Worm (Caenorhabditis elegans) whole organism, late embryonic: ENCODE measurements around the gene R52.6.
"Not testable (repeated sequence)": the region's sequence is repeated elsewhere in the genome, so short reads cannot be mapped to it uniquely, and the experiment has no call there.

Experiments
- C08G9.2 ChIP-seq: sonication (generic microtip); optimal IDR thresholded peaks from 2 replicates; lab custom pipeline; 2016; ENCODE audit warnings: mild to moderate bottlenecking, missing genetic modification characterization, moderate library complexity, missing compliant biosample characterization
- C38D4.7 ChIP-seq: fragments of 200-800 bp; sonication (Bioruptor generic); optimal IDR thresholded peaks from 2 replicates; lab custom pipeline; 2018; ENCODE audit warnings: mild to moderate bottlenecking, missing genetic modification characterization, moderate library complexity, missing compliant biosample characterization
- K02D7.2 ChIP-seq: sonication (generic microtip); optimal IDR thresholded peaks from 2 replicates; lab custom pipeline; 2017; ENCODE audit warnings: mild to moderate bottlenecking, missing genetic modification characterization, missing compliant biosample characterization
- K09A11.1 ChIP-seq: sonication (generic microtip); optimal IDR thresholded peaks from 2 replicates; lab custom pipeline; 2017; ENCODE audit warnings: antibody characterized with exemption, mild to moderate bottlenecking, missing genetic modification characterization, missing compliant biosample characterization; ENCODE audit not compliant: insufficient read depth
- T23F11.4 ChIP-seq: fragments of 200-800 bp; sonication (Bioruptor generic); optimal IDR thresholded peaks from 2 replicates; lab custom pipeline; 2018; ENCODE audit warnings: mild to moderate bottlenecking, missing genetic modification characterization, missing compliant biosample characterization
- Y22D7AL.16 ChIP-seq: sonication (generic microtip); optimal IDR thresholded peaks from 2 replicates; lab custom pipeline; 2016; ENCODE audit warnings: missing genetic modification characterization, missing compliant biosample characterization
- ahr-1 ChIP-seq: sonication (generic microtip); optimal IDR thresholded peaks from 2 replicates; lab custom pipeline; 2016; ENCODE audit warnings: missing genetic modification characterization, missing compliant biosample characterization
- ama-1 ChIP-seq: fragments of 150-350 bp; optimal IDR thresholded peaks from 2 replicates; lab custom pipeline; 2014
- ceh-30 ChIP-seq: fragments of 150-350 bp; optimal IDR thresholded peaks from 2 replicates; lab custom pipeline; 2014; ENCODE audit warnings: missing biosample characterization, missing genetic modification characterization
- ceh-45 ChIP-seq: fragments of 200-800 bp; sonication (Bioruptor generic); IDR thresholded peaks from 2 replicates; pipeline ENCODE4 v1.3.6; 2022; ENCODE audit warnings: missing genetic modification reagents, missing genetic modification characterization, missing compliant biosample characterization
- che-1 ChIP-seq: sonication (generic microtip); optimal IDR thresholded peaks from 2 replicates; lab custom pipeline; 2016; ENCODE audit warnings: mild to moderate bottlenecking, missing genetic modification characterization, missing compliant biosample characterization
- dve-1 ChIP-seq: sonication (generic microtip); optimal IDR thresholded peaks from 2 replicates; lab custom pipeline; 2017; ENCODE audit warnings: antibody characterized with exemption, mild to moderate bottlenecking, missing genetic modification characterization, missing compliant biosample characterization
- elt-2 ChIP-seq: sonication (generic microtip); optimal IDR thresholded peaks from 2 replicates; lab custom pipeline; 2016; ENCODE audit warnings: missing genetic modification reagents, missing genetic modification characterization, missing compliant biosample characterization
- ets-4 ChIP-seq: sonication (generic microtip); optimal IDR thresholded peaks from 2 replicates; lab custom pipeline; 2016; ENCODE audit warnings: missing genetic modification characterization, missing compliant biosample characterization
- eyg-1 ChIP-seq: sonication (generic microtip); optimal IDR thresholded peaks from 2 replicates; lab custom pipeline; 2016; ENCODE audit warnings: missing genotype, missing genetic modification characterization, missing compliant biosample characterization
- fkh-6 ChIP-seq: sonication (generic microtip); optimal IDR thresholded peaks from 2 replicates; lab custom pipeline; 2016; ENCODE audit warnings: missing genetic modification characterization, missing compliant biosample characterization
- hlh-13 ChIP-seq: fragments of 200-800 bp; sonication (Bioruptor generic); optimal IDR thresholded peaks from 2 replicates; lab custom pipeline; 2018; ENCODE audit warnings: mild to moderate bottlenecking, missing genetic modification characterization, missing compliant biosample characterization
- hlh-30 ChIP-seq: sonication (generic microtip); optimal IDR thresholded peaks from 2 replicates; lab custom pipeline; 2017; ENCODE audit warnings: antibody characterized with exemption, missing genetic modification characterization, missing compliant biosample characterization; ENCODE audit not compliant: insufficient read depth
- hlh-6 ChIP-seq: sonication (generic microtip); optimal IDR thresholded peaks from 2 replicates; lab custom pipeline; 2016; ENCODE audit warnings: missing genotype, missing genetic modification characterization, missing compliant biosample characterization
- lin-11 ChIP-seq: fragments of 200-800 bp; sonication (Bioruptor generic); optimal IDR thresholded peaks from 2 replicates; lab custom pipeline; 2018; ENCODE audit warnings: mild to moderate bottlenecking, missing genetic modification characterization, missing compliant biosample characterization
- madf-2 ChIP-seq: sonication (generic microtip); optimal IDR thresholded peaks from 2 replicates; lab custom pipeline; 2017; ENCODE audit warnings: missing genetic modification characterization, missing compliant biosample characterization
- nhr-11 ChIP-seq: fragments of 150-350 bp; optimal IDR thresholded peaks from 2 replicates; lab custom pipeline; 2014; ENCODE audit warnings: missing biosample characterization, missing genetic modification characterization
- pag-3 ChIP-seq: sonication (generic microtip); optimal IDR thresholded peaks from 2 replicates; lab custom pipeline; 2016; ENCODE audit warnings: missing compliant biosample characterization, missing genetic modification characterization, borderline replicate concordance
- pat-9 ChIP-seq: fragments of 200-800 bp; sonication (Bioruptor generic); optimal IDR thresholded peaks from 2 replicates; lab custom pipeline; 2018; ENCODE audit warnings: mild to moderate bottlenecking, missing genetic modification characterization, moderate library complexity, missing compliant biosample characterization
- pax-1 ChIP-seq: fragments of 150-350 bp; optimal IDR thresholded peaks from 2 replicates; lab custom pipeline; 2014; ENCODE audit warnings: missing biosample characterization, missing genetic modification characterization
- pha-2 ChIP-seq: sonication (generic microtip); optimal IDR thresholded peaks from 2 replicates; lab custom pipeline; 2017; ENCODE audit warnings: mild to moderate bottlenecking, missing genetic modification characterization, missing compliant biosample characterization
- pqm-1 ChIP-seq: sonication (generic microtip); optimal IDR thresholded peaks from 2 replicates; lab custom pipeline; 2016; ENCODE audit warnings: missing genetic modification characterization, missing compliant biosample characterization
- ref-2 ChIP-seq: sonication (generic microtip); optimal IDR thresholded peaks from 2 replicates; lab custom pipeline; 2016; ENCODE audit warnings: missing genetic modification characterization, missing compliant biosample characterization
- rnt-1 ChIP-seq: sonication (generic microtip); optimal IDR thresholded peaks from 2 replicates; lab custom pipeline; 2016; ENCODE audit warnings: missing genetic modification characterization, missing compliant biosample characterization
- sox-2 ChIP-seq: fragments of 200-800 bp; sonication (Bioruptor generic); IDR thresholded peaks from 2 replicates; pipeline ENCODE4 v1.3.6; 2022; ENCODE audit warnings: missing genetic modification reagents, missing genetic modification characterization, missing compliant biosample characterization
- sox-4 ChIP-seq: sonication (generic microtip); optimal IDR thresholded peaks from 2 replicates; lab custom pipeline; 2017; ENCODE audit warnings: mild to moderate bottlenecking, missing genetic modification characterization, inconsistent platforms, missing compliant biosample characterization
- syd-9 ChIP-seq: sonication (generic microtip); optimal IDR thresholded peaks from 2 replicates; lab custom pipeline; 2016; ENCODE audit warnings: mild to moderate bottlenecking, missing genetic modification characterization, moderate library complexity, missing compliant biosample characterization
- tbx-7 ChIP-seq: sonication (generic microtip); optimal IDR thresholded peaks from 2 replicates; lab custom pipeline; 2016; ENCODE audit warnings: missing genotype, missing genetic modification characterization, missing compliant biosample characterization
- ttx-3 ChIP-seq: sonication (generic microtip); optimal IDR thresholded peaks from 2 replicates; lab custom pipeline; 2016; ENCODE audit warnings: missing genetic modification reagents, missing genetic modification characterization, missing compliant biosample characterization
- unc-55 ChIP-seq: sonication (generic microtip); optimal IDR thresholded peaks from 2 replicates; lab custom pipeline; 2017; ENCODE audit warnings: missing biosample characterization, missing genetic modification reagents, missing genetic modification characterization
- ztf-16 ChIP-seq: sonication (generic microtip); optimal IDR thresholded peaks from 2 replicates; lab custom pipeline; 2017; ENCODE audit warnings: missing genetic modification characterization, missing compliant biosample characterization

R52.6 gene

DNA sequence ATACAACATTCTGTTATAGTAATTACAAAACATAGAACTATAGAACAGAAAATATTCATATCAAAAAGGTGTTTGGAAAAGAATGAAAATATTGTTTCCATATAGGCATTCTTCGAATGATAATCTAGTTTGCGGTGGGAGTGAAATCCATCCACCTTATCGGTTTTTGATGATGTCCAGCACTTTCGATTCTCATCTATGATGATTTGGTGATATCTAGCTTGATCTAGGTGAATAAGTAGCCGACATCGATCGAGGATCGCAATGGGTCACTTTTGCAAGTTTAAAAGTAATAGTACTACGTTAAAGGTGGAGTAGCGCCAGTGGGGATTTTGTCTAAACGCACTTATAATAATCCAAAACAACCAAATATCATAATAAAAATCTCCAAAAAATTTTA, at the start of gene R52.6:
Gene R52.6 (minus strand): TSS at position 101 of the 400 bp plus-strand sequence.
- no peak for TF ChIP-seq hlh-13 (GFP tag; lab: Kevin White, UChicago)
- TF ChIP-seq nhr-11, result no peak
- TF ChIP-seq fkh-6 (tag; lab: Kevin White, UChicago), result no peak
- TF ChIP-seq lin-11 (tag; lab: Kevin White, UChicago), result no peak
- no peak for TF ChIP-seq C38D4.7 (GFP tag; lab: Kevin White, UChicago)
- no peak for TF ChIP-seq sox-4 (tag; lab: Kevin White, UChicago)
- TF ChIP-seq tbx-7 (tag; lab: Kevin White, UChicago), result no peak
- no peak for TF ChIP-seq unc-55 (GFP tag; lab: Kevin White, UChicago)
- TF ChIP-seq ama-1 (lab: Kevin White, UChicago), result no peak
- TF ChIP-seq Y22D7AL.16, result no peak
- TF ChIP-seq ceh-30, result no peak
- TF ChIP-seq che-1 (tag; lab: Kevin White, UChicago), result no peak
- TF ChIP-seq sox-2 (GFP tag; lab: Robert Waterston, UW), result no peak
- TF ChIP-seq K02D7.2 (tag; lab: Kevin White, UChicago), result no peak
- TF ChIP-seq C08G9.2 (tag; lab: Kevin White, UChicago), result no peak
- no peak for TF ChIP-seq pqm-1
- no peak for TF ChIP-seq eyg-1

DNA sequence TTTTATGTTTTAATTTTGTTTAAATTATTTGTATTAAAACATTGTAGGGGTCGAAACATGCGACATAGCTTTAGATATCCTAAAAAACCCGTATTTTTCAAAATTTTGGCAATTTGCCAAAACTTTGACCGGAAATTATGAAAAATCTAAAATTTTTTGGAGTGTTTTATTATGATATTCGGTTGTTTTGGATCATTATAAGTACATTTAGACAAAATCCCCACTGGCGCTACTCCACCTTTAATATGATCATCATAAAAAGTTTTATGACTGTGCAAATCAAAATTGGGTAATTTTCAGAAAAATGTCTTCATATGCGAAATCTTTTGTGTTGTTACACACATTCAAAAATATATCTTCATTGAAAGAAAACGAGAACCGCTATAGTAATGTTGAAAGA, 40.9 kb upstream of the R52.6 start, which contains the start of gene math-18:
Gene math-18 (plus strand): TSS at position 301 of the 400 bp plus-strand sequence.
- TF ChIP-seq hlh-30 (tag; lab: Kevin White, UChicago); tbx-7 (tag; lab: Kevin White, UChicago); ceh-45: not testable (repeated sequence)

DNA sequence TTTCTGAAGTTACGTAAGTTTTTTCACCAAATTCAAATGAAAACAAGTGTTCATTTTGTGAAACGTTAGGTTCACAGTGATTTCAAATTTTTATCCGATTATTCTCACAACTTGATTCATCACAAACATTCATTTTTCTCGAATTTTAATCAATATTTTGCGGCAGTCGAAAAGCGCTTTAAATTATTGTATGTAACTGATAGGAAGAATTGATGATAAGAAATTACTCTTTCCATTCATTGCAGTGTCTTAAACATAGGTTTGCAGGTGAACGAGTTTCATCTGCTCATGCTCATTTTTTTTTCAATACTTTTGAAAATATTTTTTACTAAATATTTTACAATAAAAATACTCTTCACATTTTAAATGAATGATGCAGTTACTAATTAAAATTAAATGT, 39.6 kb upstream of the R52.6 start:
- TF ChIP-seq syd-9 (tag; lab: Kevin White, UChicago) (no peak), K09A11.1 (tag; lab: Kevin White, UChicago) (no peak), pha-2 (tag; lab: Kevin White, UChicago) (no peak), pag-3 (tag; lab: Kevin White, UChicago) (no peak), ets-4 (tag; lab: Kevin White, UChicago) (no peak), rnt-1 (tag; lab: Kevin White, UChicago) (no peak), dve-1 (tag; lab: Kevin White, UChicago) (no peak), C38D4.7 (GFP tag; lab: Kevin White, UChicago) (no peak)

DNA sequence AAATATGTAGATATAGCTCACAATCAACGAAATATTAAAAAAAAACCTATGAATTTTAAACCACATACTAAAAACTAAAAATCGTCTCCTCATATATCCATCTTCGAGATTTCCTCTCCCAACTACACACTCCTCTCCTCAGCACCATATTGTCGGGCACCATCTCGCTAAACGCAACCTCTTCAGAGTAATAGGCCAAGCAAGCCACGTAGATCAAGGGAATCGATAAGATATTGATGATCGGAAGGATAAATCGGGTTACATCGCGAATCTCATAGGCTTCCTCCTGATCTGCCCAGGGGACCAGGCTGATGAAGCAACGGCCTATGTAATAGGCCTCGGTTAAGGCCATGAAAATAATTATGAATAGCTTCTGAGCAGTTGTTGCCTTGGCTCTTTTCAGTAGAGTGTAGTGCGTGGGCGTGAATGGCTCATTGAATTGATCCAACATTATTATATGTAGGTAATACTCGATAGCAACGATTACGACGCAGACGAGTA, 37.7 kb upstream of the R52.6 start, which contains the start of the genes C40A11.7 and C40A11.8:
Gene C40A11.7 (minus strand): TSS at position 101 of the 501 bp plus-strand sequence.
Gene C40A11.8 (minus strand): TSS at position 451 of the 501 bp plus-strand sequence.
- no peak for TF ChIP-seq pax-1 (tag; lab: Kevin White, UChicago)
- no peak for TF ChIP-seq sox-2 (GFP tag; lab: Robert Waterston, UW)
- TF ChIP-seq pha-2 (tag; lab: Kevin White, UChicago), result no peak
- no peak for TF ChIP-seq ttx-3 (tag; lab: Kevin White, UChicago)
- no peak for TF ChIP-seq fkh-6 (tag; lab: Kevin White, UChicago)
- no peak for TF ChIP-seq pat-9 (tag; lab: Kevin White, UChicago)
- TF ChIP-seq hlh-6 (tag; lab: Kevin White, UChicago), result no peak
- TF ChIP-seq hlh-13 (GFP tag; lab: Kevin White, UChicago), result no peak
- TF ChIP-seq tbx-7 (tag; lab: Kevin White, UChicago), result no peak
- no peak for TF ChIP-seq T23F11.4 (GFP tag; lab: Kevin White, UChicago)
- TF ChIP-seq ztf-16 (tag; lab: Kevin White, UChicago), result no peak
- TF ChIP-seq ahr-1 (tag; lab: Kevin White, UChicago), result no peak
- TF ChIP-seq syd-9 (tag; lab: Kevin White, UChicago), result no peak
- TF ChIP-seq madf-2, result no peak
- no peak for TF ChIP-seq elt-2 (tag; lab: Kevin White, UChicago)
- TF ChIP-seq ref-2 (tag; lab: Kevin White, UChicago), result no peak
